Worm (Caenorhabditis elegans) whole organism, L2 larva: ENCODE measurements around the gene rpl-11.1.
"Not testable (repeated sequence)": the region's sequence is repeated elsewhere in the genome, so short reads cannot be mapped to it uniquely, and the experiment has no call there.

Experiments used
- F13H6.1 ChIP-seq: sonication (generic microtip); optimal IDR thresholded peaks from 2 replicates; lab custom pipeline; 2016; ENCODE audit warnings: missing genetic modification characterization, missing compliant biosample characterization
- R02D3.7 ChIP-seq: fragments of 150-350 bp; optimal IDR thresholded peaks from 2 replicates; lab custom pipeline; 2014; ENCODE audit warnings: missing biosample characterization, missing genetic modification characterization
- Y55F3AM.14 ChIP-seq: fragments of 200-800 bp; sonication (Bioruptor generic); optimal IDR thresholded peaks from 2 replicates; lab custom pipeline; 2018; ENCODE audit warnings: mild to moderate bottlenecking, missing genetic modification characterization, missing compliant biosample characterization
- alr-1 ChIP-seq: fragments of 150-350 bp; optimal IDR thresholded peaks from 2 replicates; lab custom pipeline; 2014; ENCODE audit warnings: missing biosample characterization, missing genetic modification characterization
- aly-2 ChIP-seq: fragments of 150-350 bp; optimal IDR thresholded peaks from 2 replicates; lab custom pipeline; 2014; ENCODE audit warnings: missing biosample characterization, missing genetic modification characterization
- ama-1 ChIP-seq: fragments of 150-350 bp; optimal IDR thresholded peaks from 2 replicates; lab custom pipeline; 2018; ENCODE audit warnings: inconsistent platforms
- ceh-82 ChIP-seq: fragments of 150-350 bp; optimal IDR thresholded peaks from 2 replicates; lab custom pipeline; 2014; ENCODE audit warnings: missing biosample characterization, missing genetic modification characterization
- crh-2 ChIP-seq: sonication (generic microtip); optimal IDR thresholded peaks from 2 replicates; lab custom pipeline; 2017; ENCODE audit warnings: missing biosample characterization, missing genetic modification characterization
- egl-27 ChIP-seq: sonication (generic microtip); optimal IDR thresholded peaks from 3 replicates; lab custom pipeline; 2017; ENCODE audit warnings: missing biosample characterization, missing genetic modification reagents, missing genetic modification characterization
- elt-1 ChIP-seq: fragments of 150-350 bp; optimal IDR thresholded peaks from 2 replicates; lab custom pipeline; 2014; ENCODE audit warnings: missing biosample characterization, missing genetic modification characterization
- elt-3 ChIP-seq: sonication (generic microtip); optimal IDR thresholded peaks from 2 replicates; lab custom pipeline; 2017; ENCODE audit warnings: missing biosample characterization, missing genetic modification characterization
- fos-1 ChIP-seq: fragments of 150-350 bp; optimal IDR thresholded peaks from 2 replicates; lab custom pipeline; 2014; ENCODE audit warnings: missing biosample characterization, missing genetic modification characterization
- gmeb-1 ChIP-seq: fragments of 150-350 bp; optimal IDR thresholded peaks from 2 replicates; lab custom pipeline; 2014; ENCODE audit warnings: missing biosample characterization, missing genetic modification characterization
- lin-11 ChIP-seq: fragments of 150-350 bp; sonication (generic microtip); optimal IDR thresholded peaks from 2 replicates; lab custom pipeline; 2014; ENCODE audit warnings: missing biosample characterization, missing genetic modification characterization, inconsistent platforms, mixed read lengths
- lin-13 ChIP-seq: fragments of 150-350 bp; optimal IDR thresholded peaks from 2 replicates; lab custom pipeline; 2014; ENCODE audit warnings: missing biosample characterization, missing genetic modification reagents, missing genetic modification characterization
- lin-39 ChIP-seq: fragments of 150-350 bp; optimal IDR thresholded peaks from 2 replicates; lab custom pipeline; 2014; ENCODE audit warnings: missing biosample characterization, missing genetic modification reagents, missing genetic modification characterization
- lsy-2 ChIP-seq, 2 experiments: fragments of 150-350 bp in 1 of 2; sonication (generic microtip) in 1 of 2; optimal IDR thresholded peaks; 2 replicates each; lab custom pipeline; 2014 to 2017; ENCODE audit warnings: missing biosample characterization in 2 of 2, missing genetic modification characterization in 2 of 2
- mab-5 ChIP-seq: fragments of 150-350 bp; optimal IDR thresholded peaks from 2 replicates; lab custom pipeline; 2014; ENCODE audit warnings: missing biosample characterization, missing genetic modification characterization
- mbf-1 ChIP-seq: sonication (generic microtip); optimal IDR thresholded peaks from 2 replicates; lab custom pipeline; 2017; ENCODE audit warnings: missing biosample characterization, missing genetic modification characterization
- mdl-1 ChIP-seq, 2 experiments: fragments of 150-350 bp in 1 of 2; sonication (generic microtip) in 1 of 2; optimal IDR thresholded peaks; 2 replicates each; lab custom pipeline; 2017; ENCODE audit warnings: missing biosample characterization in 2 of 2, missing genetic modification characterization in 2 of 2
- nhr-10 ChIP-seq: sonication (generic microtip); optimal IDR thresholded peaks from 2 replicates; lab custom pipeline; 2017; ENCODE audit warnings: missing biosample characterization, missing genetic modification characterization
- nhr-12 ChIP-seq: fragments of 150-350 bp; optimal IDR thresholded peaks from 2 replicates; lab custom pipeline; 2014; ENCODE audit warnings: missing biosample characterization, missing genetic modification characterization
- nhr-129 ChIP-seq: fragments of 150-350 bp; optimal IDR thresholded peaks from 2 replicates; lab custom pipeline; 2014; ENCODE audit warnings: missing biosample characterization, missing genetic modification characterization
- nhr-23 ChIP-seq: fragments of 150-350 bp; optimal IDR thresholded peaks from 2 replicates; lab custom pipeline; 2014; ENCODE audit warnings: missing biosample characterization, missing genetic modification reagents, missing genetic modification characterization
- nhr-237 ChIP-seq: fragments of 150-350 bp; optimal IDR thresholded peaks from 2 replicates; lab custom pipeline; 2014; ENCODE audit warnings: missing biosample characterization, missing genetic modification characterization
- nhr-25 ChIP-seq: fragments of 150-350 bp; sonication (generic microtip); optimal IDR thresholded peaks from 3 replicates; lab custom pipeline; 2014; ENCODE audit warnings: missing biosample characterization, missing genetic modification characterization
- nhr-6 ChIP-seq: fragments of 150-350 bp; optimal IDR thresholded peaks from 2 replicates; lab custom pipeline; 2014; ENCODE audit warnings: missing biosample characterization, missing genetic modification characterization
- nhr-77 ChIP-seq: fragments of 150-350 bp; optimal IDR thresholded peaks from 2 replicates; lab custom pipeline; 2014; ENCODE audit warnings: missing biosample characterization, missing genetic modification characterization
- peb-1 ChIP-seq: fragments of 150-350 bp; optimal IDR thresholded peaks from 2 replicates; lab custom pipeline; 2014; ENCODE audit warnings: missing biosample characterization, missing genetic modification characterization
- sem-4 ChIP-seq: fragments of 150-350 bp; optimal IDR thresholded peaks from 2 replicates; lab custom pipeline; 2014; ENCODE audit warnings: missing biosample characterization, missing genetic modification reagents, missing genetic modification characterization
- skn-1 ChIP-seq: sonication (generic microtip); optimal IDR thresholded peaks from 2 replicates; lab custom pipeline; 2017; ENCODE audit warnings: missing biosample characterization, missing genetic modification characterization
- sma-3 ChIP-seq: sonication (generic microtip); optimal IDR thresholded peaks from 2 replicates; lab custom pipeline; 2016; ENCODE audit warnings: missing genetic modification reagents, missing genetic modification characterization, missing compliant biosample characterization
- sma-9 ChIP-seq, 2 experiments: fragments of 150-350 bp in 1 of 2; sonication (generic microtip) in 1 of 2; optimal IDR thresholded peaks; 2 replicates each; lab custom pipeline; 2014 to 2016; ENCODE audit warnings: missing genetic modification characterization in 2 of 2, mild to moderate bottlenecking in 1 of 2, missing biosample characterization in 1 of 2, missing compliant biosample characterization in 1 of 2, missing genetic modification reagents in 1 of 2, moderate library complexity in 1 of 2
- snpc-4 ChIP-seq: fragments of 150-350 bp; optimal IDR thresholded peaks from 2 replicates; lab custom pipeline; 2014; ENCODE audit warnings: missing biosample characterization, missing genetic modification characterization
- unc-39 ChIP-seq: fragments of 150-350 bp; optimal IDR thresholded peaks from 2 replicates; lab custom pipeline; 2014; ENCODE audit warnings: missing biosample characterization, missing genetic modification characterization
- unc-55 ChIP-seq: fragments of 150-350 bp; sonication (generic microtip); optimal IDR thresholded peaks from 3 replicates; lab custom pipeline; 2014; ENCODE audit warnings: missing biosample characterization, missing genetic modification reagents, missing genetic modification characterization
- zag-1 ChIP-seq: fragments of 150-350 bp; optimal IDR thresholded peaks from 2 replicates; lab custom pipeline; 2014; ENCODE audit warnings: missing biosample characterization, missing genetic modification characterization
- ztf-1 ChIP-seq: fragments of 200-800 bp; sonication (Bioruptor generic); conservative IDR thresholded peaks from 2 replicates; pipeline ENCODE4 v1.3.6; 2022; ENCODE audit warnings: missing genetic modification characterization, missing compliant biosample characterization
- ztf-11 ChIP-seq: sonication (generic microtip); optimal IDR thresholded peaks from 2 replicates; lab custom pipeline; 2017; ENCODE audit warnings: missing biosample characterization, missing genetic modification characterization
- ztf-4 ChIP-seq: fragments of 150-350 bp; optimal IDR thresholded peaks from 2 replicates; lab custom pipeline; 2014; ENCODE audit warnings: missing biosample characterization, missing genetic modification characterization

rpl-11.1 gene

ce11 chrV:3597052-3597451 lies 11.2 kb upstream of the rpl-11.1 start, which contains the start of gene srh-212:
TSS of gene srh-212 (minus strand) at chrV:3597152.
- not testable (repeated sequence) for TF ChIP-seq ztf-11; mdl-1 (tag; optimal IDR thresholded peaks at IDR 0.05; lab: Kevin White, UChicago); sem-4 (tag; lab: Kevin White, UChicago)

ce11 chrV:3594936-3595335 lies 9.1 kb upstream of the rpl-11.1 start, which contains the start of gene srh-213:
TSS of gene srh-213 (minus strand) at chrV:3595036.
- no peak for TF ChIP-seq egl-27
- TF ChIP-seq nhr-25 (tag; lab: Kevin White, UChicago): no peak
- TF ChIP-seq mab-5 (tag; lab: Kevin White, UChicago): no peak
- TF ChIP-seq nhr-12 (tag; lab: Kevin White, UChicago): no peak

ce11 chrV:3592099-3592498 lies 6.2 kb upstream of the rpl-11.1 start, which contains the start of gene T22F3.12:
TSS of gene T22F3.12 (minus strand) at chrV:3592199.
- no peak for TF ChIP-seq ztf-11
- TF ChIP-seq aly-2 (tag; lab: Kevin White, UChicago): no peak
- TF ChIP-seq fos-1: no peak
- TF ChIP-seq elt-1: no peak
- TF ChIP-seq R02D3.7 (tag; lab: Kevin White, UChicago): no peak

- TF ChIP-seq mdl-1 (tag; optimal IDR thresholded peaks at IDR 0.05; lab: Kevin White, UChicago): no peak
Observed at ce11 chrV:3588223-3588622, 2.4 kb upstream of the rpl-11.1 start.

ce11 chrV:3587633-3588032 lies 1.8 kb upstream of the rpl-11.1 start:
- TF ChIP-seq egl-27 (no peak), ceh-82 (tag; lab: Kevin White, UChicago) (no peak), lin-13 (GFP tag; lab: Kevin White, UChicago) (peak; percentile 18), Y55F3AM.14 (no peak), elt-1 (no peak), F13H6.1 (tag; lab: Kevin White, UChicago) (peak; percentile 28), lin-39 (tag; lab: Kevin White, UChicago) (no peak), nhr-23 (no peak), sem-4 (tag; lab: Kevin White, UChicago) (no peak), unc-55 (peak; percentile 44), lsy-2 (tag; optimal IDR thresholded peaks at IDR 0.05; lab: Kevin White, UChicago) (peak in 1 of 2 experiments; percentile 32), unc-39 (tag; lab: Kevin White, UChicago) (no peak), crh-2 (peak; percentile 21), peb-1 (tag; lab: Kevin White, UChicago) (no peak), lin-11 (tag; lab: Kevin White, UChicago) (peak; percentile 37), skn-1 (tag; lab: Kevin White, UChicago) (no peak), sma-9 (GFP tag; optimal IDR thresholded peaks at IDR 0.05; lab: Kevin White, UChicago) (peak; percentile 32), sma-9 (tag; optimal IDR thresholded peaks at IDR 0.05; lab: Kevin White, UChicago) (no peak), elt-3 (tag; lab: Kevin White, UChicago) (no peak), ztf-11 (no peak), nhr-237 (no peak), nhr-12 (tag; lab: Kevin White, UChicago) (no peak), alr-1 (no peak), ztf-4 (no peak), snpc-4 (tag; lab: Kevin White, UChicago) (no peak), gmeb-1 (tag; lab: Kevin White, UChicago) (peak; percentile 40), sma-3 (GFP tag; lab: Kevin White, UChicago) (peak; percentile 28), mdl-1 (tag; optimal IDR thresholded peaks at IDR 0.05; lab: Kevin White, UChicago) (no peak), nhr-25 (tag; lab: Kevin White, UChicago) (no peak), ztf-1 (no peak), ama-1 (no peak), zag-1 (no peak), nhr-129 (no peak), nhr-77 (tag; lab: Kevin White, UChicago) (no peak), nhr-6 (tag; lab: Kevin White, UChicago) (no peak), nhr-10 (no peak), mbf-1 (tag; lab: Kevin White, UChicago) (no peak)
